Worm (Caenorhabditis elegans) whole organism, L1 larva: ENCODE results near the gene tbx-7.

ENCODE experiments used
- C16A3.4 ChIP-seq: fragments of 150-350 bp; optimal IDR thresholded peaks from 2 replicates; lab custom pipeline; 2014; ENCODE audit warnings: missing biosample characterization, missing genetic modification characterization
- ama-1 ChIP-seq: fragments of 150-350 bp; optimal IDR thresholded peaks from 2 replicates; lab custom pipeline; 2014
- blmp-1 ChIP-seq: fragments of 150-350 bp; optimal IDR thresholded peaks from 2 replicates; lab custom pipeline; 2014; ENCODE audit warnings: missing biosample characterization, missing genetic modification characterization
- ceh-63 ChIP-seq: fragments of 200-800 bp; sonication (Bioruptor generic); optimal IDR thresholded peaks from 2 replicates; lab custom pipeline; 2018; ENCODE audit warnings: mild to moderate bottlenecking, missing genetic modification characterization, missing compliant biosample characterization
- ceh-8 ChIP-seq: fragments of 200-800 bp; sonication (Bioruptor generic); optimal IDR thresholded peaks from 2 replicates; lab custom pipeline; 2018; ENCODE audit warnings: mild to moderate bottlenecking, missing genetic modification characterization, moderate library complexity, missing compliant biosample characterization
- ceh-88 ChIP-seq: fragments of 200-800 bp; sonication (Bioruptor generic); IDR thresholded peaks from 2 replicates; pipeline ENCODE4 v1.3.6; 2022; ENCODE audit warnings: missing genetic modification characterization, missing compliant biosample characterization
- ceh-90 ChIP-seq: sonication (generic microtip); optimal IDR thresholded peaks from 2 replicates; lab custom pipeline; 2016; ENCODE audit warnings: missing genetic modification characterization, missing compliant biosample characterization
- ces-1 ChIP-seq: fragments of 150-350 bp; optimal IDR thresholded peaks from 2 replicates; lab custom pipeline; 2014; ENCODE audit warnings: missing biosample characterization, missing genetic modification reagents, missing genetic modification characterization
- dpl-1 ChIP-seq, 3 experiments: fragments of 150-350 bp in 2 of 3; sonication (generic microtip) in 1 of 3; optimal IDR thresholded peaks; 2 replicates each; lab custom pipeline; 2014 to 2017; ENCODE audit warnings: missing biosample characterization in 3 of 3, missing genetic modification characterization in 3 of 3, missing genetic modification reagents in 3 of 3
- efl-1 ChIP-seq, 4 experiments: fragments of 150-350 bp; optimal IDR thresholded peaks in 3 of 4; peaks in 1 of 4; 1 replicate in 1 of 4; 2 replicates in 3 of 4; lab custom pipeline; 2014; ENCODE audit warnings: missing biosample characterization in 2 of 4, missing genetic modification characterization in 2 of 4, missing genetic modification reagents in 2 of 4
- efl-3 ChIP-seq: fragments of 200-800 bp; sonication (Bioruptor generic); optimal IDR thresholded peaks from 2 replicates; lab custom pipeline; 2018; ENCODE audit warnings: mild to moderate bottlenecking, missing genetic modification characterization, missing compliant biosample characterization
- egl-13 ChIP-seq: sonication (generic microtip); optimal IDR thresholded peaks from 2 replicates; lab custom pipeline; 2016; ENCODE audit warnings: missing genotype, missing genetic modification reagents, missing genetic modification characterization, missing compliant biosample characterization
- elt-3 ChIP-seq, 6 experiments: fragments of 150-350 bp in 1 of 6; sonication (generic microtip); optimal IDR thresholded peaks; 2 replicates each; lab custom pipeline; 2017 to 2018; ENCODE audit warnings: missing biosample characterization in 6 of 6, missing genetic modification characterization in 6 of 6, inconsistent platforms in 1 of 6
- fkh-10 ChIP-seq: sonication (generic microtip); optimal IDR thresholded peaks from 2 replicates; lab custom pipeline; 2017; ENCODE audit warnings: missing biosample characterization, missing genetic modification reagents, missing genetic modification characterization
- fkh-8 ChIP-seq: sonication (generic microtip); optimal IDR thresholded peaks from 2 replicates; lab custom pipeline; 2016; ENCODE audit warnings: mild to moderate bottlenecking, missing genetic modification characterization, missing compliant biosample characterization
- fos-1 ChIP-seq: fragments of 150-350 bp; optimal IDR thresholded peaks from 2 replicates; lab custom pipeline; 2014; ENCODE audit warnings: missing biosample characterization, missing genetic modification characterization
- isw-1 ChIP-seq: fragments of 200-800 bp; sonication (Bioruptor generic); IDR thresholded peaks from 2 replicates; pipeline ENCODE4 v1.3.6; 2022; ENCODE audit warnings: missing genetic modification characterization, missing compliant biosample characterization
- jun-1 ChIP-seq: fragments of 150-350 bp; optimal IDR thresholded peaks from 2 replicates; lab custom pipeline; 2014; ENCODE audit warnings: missing biosample characterization, missing genetic modification reagents, missing genetic modification characterization
- lin-13 ChIP-seq: fragments of 150-350 bp; optimal IDR thresholded peaks from 2 replicates; lab custom pipeline; 2014; ENCODE audit warnings: missing biosample characterization, missing genetic modification reagents, missing genetic modification characterization
- lin-14 ChIP-seq: fragments of 200-800 bp; sonication (Bioruptor generic); optimal IDR thresholded peaks from 2 replicates; lab custom pipeline; 2018; ENCODE audit warnings: mild to moderate bottlenecking, missing genetic modification characterization, moderate library complexity, missing compliant biosample characterization
- lin-15B ChIP-seq: fragments of 150-350 bp; sonication (generic microtip); optimal IDR thresholded peaks from 3 replicates; lab custom pipeline; 2014; ENCODE audit warnings: missing biosample characterization, missing genetic modification characterization
- lsy-2 ChIP-seq, 2 experiments: fragments of 150-350 bp; optimal IDR thresholded peaks; 2 replicates each; lab custom pipeline; 2014; ENCODE audit warnings: missing biosample characterization in 2 of 2, missing genetic modification characterization in 2 of 2
- mdl-1 ChIP-seq, 2 experiments: fragments of 150-350 bp; optimal IDR thresholded peaks; 2 replicates each; lab custom pipeline; 2014 to 2017; ENCODE audit warnings: missing biosample characterization in 2 of 2, missing genetic modification characterization in 2 of 2, inconsistent platforms in 1 of 2
- mep-1 ChIP-seq: fragments of 150-350 bp; optimal IDR thresholded peaks from 2 replicates; lab custom pipeline; 2014; ENCODE audit warnings: missing biosample characterization, missing genetic modification characterization
- nhr-11 ChIP-seq: fragments of 150-350 bp; optimal IDR thresholded peaks from 2 replicates; lab custom pipeline; 2014; ENCODE audit warnings: missing biosample characterization, missing genetic modification characterization
- nhr-19 ChIP-seq: fragments of 200-800 bp; sonication (Bioruptor generic); conservative IDR thresholded peaks from 2 replicates; pipeline ENCODE4 v1.3.6; 2022; ENCODE audit warnings: missing genetic modification characterization, missing compliant biosample characterization
- nhr-20 ChIP-seq: sonication (generic microtip); optimal IDR thresholded peaks from 2 replicates; lab custom pipeline; 2016; ENCODE audit warnings: mild to moderate bottlenecking, missing genetic modification characterization, missing compliant biosample characterization
- nhr-28 ChIP-seq: fragments of 150-350 bp; optimal IDR thresholded peaks from 2 replicates; lab custom pipeline; 2014; ENCODE audit warnings: missing biosample characterization, missing genetic modification characterization
- nhr-71 ChIP-seq: sonication (generic microtip); optimal IDR thresholded peaks from 2 replicates; lab custom pipeline; 2016; ENCODE audit warnings: mild to moderate bottlenecking, missing genetic modification characterization, moderate library complexity, missing compliant biosample characterization
- nhr-84 ChIP-seq: sonication (generic microtip); optimal IDR thresholded peaks from 2 replicates; lab custom pipeline; 2017; ENCODE audit warnings: missing biosample characterization, missing genetic modification characterization
- pag-3 ChIP-seq: sonication (generic microtip); optimal IDR thresholded peaks from 2 replicates; lab custom pipeline; 2017; ENCODE audit warnings: missing genetic modification characterization, mild to moderate bottlenecking, missing compliant biosample characterization, antibody characterized with exemption, borderline replicate concordance; ENCODE audit not compliant: insufficient read depth
- pax-3 ChIP-seq: fragments of 200-800 bp; sonication (Bioruptor generic); optimal IDR thresholded peaks from 2 replicates; lab custom pipeline; 2018; ENCODE audit warnings: mild to moderate bottlenecking, missing genetic modification characterization, moderate library complexity, missing compliant biosample characterization
- skn-1 ChIP-seq: fragments of 150-350 bp; optimal IDR thresholded peaks from 2 replicates; lab custom pipeline; 2014; ENCODE audit warnings: missing biosample characterization, missing genetic modification characterization
- snu-23 ChIP-seq: sonication (generic microtip); optimal IDR thresholded peaks from 2 replicates; lab custom pipeline; 2016; ENCODE audit warnings: missing genetic modification characterization, missing compliant biosample characterization
- sox-4 ChIP-seq: sonication (generic microtip); optimal IDR thresholded peaks from 2 replicates; lab custom pipeline; 2016; ENCODE audit warnings: missing genetic modification characterization, missing compliant biosample characterization
- swsn-7 ChIP-seq: sonication (generic microtip); optimal IDR thresholded peaks from 2 replicates; lab custom pipeline; 2016; ENCODE audit warnings: missing genetic modification characterization, missing compliant biosample characterization
- unc-62 ChIP-seq: fragments of 150-350 bp; optimal IDR thresholded peaks from 2 replicates; lab custom pipeline; 2014; ENCODE audit warnings: missing biosample characterization, missing genetic modification reagents, missing genetic modification characterization
- xbp-1 ChIP-seq: sonication (generic microtip); optimal IDR thresholded peaks from 2 replicates; lab custom pipeline; 2016; ENCODE audit warnings: missing genetic modification characterization, missing compliant biosample characterization
- zip-4 ChIP-seq: fragments of 200-800 bp; sonication (Bioruptor generic); optimal IDR thresholded peaks from 2 replicates; lab custom pipeline; 2018; ENCODE audit warnings: mild to moderate bottlenecking, missing genetic modification characterization, moderate library complexity, missing compliant biosample characterization
- ztf-4 ChIP-seq: fragments of 150-350 bp; optimal IDR thresholded peaks from 2 replicates; lab custom pipeline; 2014; ENCODE audit warnings: missing biosample characterization, missing genetic modification characterization

The tbx-7 gene

DNA sequence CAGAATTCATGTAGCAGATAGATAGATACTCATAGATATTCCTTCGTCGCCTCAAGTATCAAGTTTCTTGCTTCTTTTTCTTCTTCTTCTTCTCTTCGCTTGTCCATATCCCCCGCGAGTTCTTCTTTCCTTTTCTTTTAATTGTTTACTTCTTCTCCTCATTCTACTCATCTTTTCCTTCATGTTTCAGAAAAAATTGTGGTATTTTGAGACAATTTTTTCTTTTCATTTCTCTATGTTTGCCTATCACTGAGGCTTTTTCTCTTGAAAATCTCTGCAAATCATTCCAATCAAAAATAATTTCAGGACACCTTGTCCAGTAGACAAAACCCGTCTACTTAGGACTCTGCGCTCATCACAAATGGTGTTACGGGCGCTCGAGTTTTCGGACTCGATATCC is 35.4 kb downstream of the tbx-7 start, which contains the start of gene T04C9.1:
Gene T04C9.1 (plus strand): TSS at position 301 of the 400 bp plus-strand sequence.
- TF ChIP-seq pag-3 (tag; lab: Kevin White, UChicago): no peak
- TF ChIP-seq ama-1 (lab: Kevin White, UChicago): no peak
- no peak for TF ChIP-seq egl-13 (tag; lab: Kevin White, UChicago)
- no peak for TF ChIP-seq nhr-84 (tag; lab: Kevin White, UChicago)
- no peak for TF ChIP-seq nhr-19
- TF ChIP-seq unc-62 (GFP tag; lab: Kevin White, UChicago): no peak
- TF ChIP-seq, all 84 proteins: peak for 0

DNA sequence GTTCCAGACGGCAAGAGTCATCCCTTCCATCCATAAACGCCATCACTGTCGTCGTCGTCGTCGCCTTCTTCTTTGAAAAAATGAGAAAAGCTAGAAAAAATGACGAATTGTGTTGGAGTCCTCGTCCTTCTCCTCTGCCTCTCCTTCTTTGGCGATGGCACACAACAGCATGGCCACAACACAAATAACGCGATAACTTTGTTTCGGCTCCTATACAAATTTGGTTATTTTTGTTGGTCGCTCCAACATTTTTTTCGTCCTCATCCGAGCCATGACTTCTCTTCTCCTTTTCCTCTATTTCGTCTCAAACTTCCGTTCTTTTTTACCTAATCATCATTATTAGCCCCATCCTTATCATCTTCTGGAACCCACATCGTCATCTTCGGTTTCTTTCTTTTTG is 36.3 kb downstream of the tbx-7 start:
- TF ChIP-seq C16A3.4 (tag; lab: Kevin White, UChicago) (no peak), fkh-10 (GFP tag; lab: Kevin White, UChicago) (peak; percentile 79), lin-14 (GFP tag; lab: Kevin White, UChicago) (peak; percentile 66), ces-1 (GFP tag; lab: Kevin White, UChicago) (peak; percentile 53), lsy-2 (tag; optimal IDR thresholded peaks at IDR 0.05; lab: Kevin White, UChicago) (peak in 1 of 2 experiments; percentile 17)

- peak; percentile 55 for TF ChIP-seq lin-14 (GFP tag; lab: Kevin White, UChicago)
- peak; percentile 37 for TF ChIP-seq fkh-10 (GFP tag; lab: Kevin White, UChicago)
- TF ChIP-seq lsy-2 (tag; optimal IDR thresholded peaks at IDR 0.05; lab: Kevin White, UChicago): peak in 1 of 2 experiments; percentile 7
- TF ChIP-seq lin-13 (GFP tag; lab: Kevin White, UChicago): no peak
Observed at ce11 chrIII:5991142-5991930, 37.0 kb downstream of the tbx-7 start, which contains the start of gene T04C9.2. Gene T04C9.2, plus strand, starts transcription at chrIII:5991880.

ce11 chrIII:5990090-5990489 is 38.2 kb downstream of the tbx-7 start:
- TF ChIP-seq skn-1 (tag; lab: Kevin White, UChicago) (peak; percentile 8), efl-3 (no peak), ceh-88 (GFP tag; lab: Robert Waterston, UW) (no peak), efl-1 (optimal IDR thresholded peaks at IDR 0.05; lab: Kevin White, UChicago) (no peak), efl-1 (GFP tag; optimal IDR thresholded peaks at IDR 0.05 in 1 of 2; lab: Kevin White, UChicago) (peak in 1 of 2 experiments; percentile 57), nhr-11 (tag; lab: Kevin White, UChicago) (no peak), elt-3 (tag; optimal IDR thresholded peaks at IDR 0.05; lab: Kevin White, UChicago) (no peak), nhr-71 (tag; lab: Kevin White, UChicago) (peak; percentile 3), lin-14 (GFP tag; lab: Kevin White, UChicago) (peak; percentile 57), mdl-1 (tag; optimal IDR thresholded peaks at IDR 0.05; lab: Kevin White, UChicago) (no peak)

DNA sequence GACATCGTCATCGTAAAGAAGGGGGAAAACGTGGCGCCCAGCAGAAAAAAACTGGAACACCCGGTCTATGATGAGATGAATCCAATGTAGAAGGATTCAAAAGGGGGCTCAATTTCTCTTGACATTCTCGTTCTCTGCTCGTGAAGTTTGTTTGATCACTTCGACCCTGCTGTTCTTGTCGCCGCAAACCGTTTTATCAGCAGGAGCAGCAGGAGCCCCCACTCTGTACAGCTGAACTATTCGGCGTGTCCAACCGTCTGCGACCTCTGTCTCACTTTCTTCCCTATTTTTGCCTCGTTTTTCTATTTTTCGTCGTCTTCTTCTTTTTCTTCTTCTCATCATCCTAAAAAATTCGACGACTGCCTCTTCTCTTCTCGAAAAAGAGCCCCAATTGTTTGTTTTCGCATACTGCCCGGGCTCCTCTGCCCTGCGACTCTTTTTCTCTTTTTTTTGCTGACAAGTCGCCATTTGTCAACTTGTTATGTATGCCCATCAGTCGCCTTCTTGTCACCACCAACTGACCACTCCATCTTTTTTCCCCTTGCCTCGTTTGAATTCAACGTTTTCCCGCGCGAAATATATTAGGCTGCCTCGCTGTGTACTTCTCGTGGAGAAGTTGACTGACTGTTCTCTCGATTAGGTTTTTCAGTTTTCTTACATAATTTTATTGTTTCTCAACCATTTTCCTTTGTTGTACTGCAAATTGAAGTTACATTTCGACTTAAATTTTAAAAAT is 39.2 kb downstream of the tbx-7 start:
- TF ChIP-seq ceh-8 (GFP tag; lab: Kevin White, UChicago): no peak
- TF ChIP-seq nhr-71 (tag; lab: Kevin White, UChicago): peak; percentile 39
- TF ChIP-seq lin-15B (tag; lab: Kevin White, UChicago): no peak
- no peak for TF ChIP-seq sox-4 (tag; lab: Kevin White, UChicago)
- TF ChIP-seq lsy-2 (tag; optimal IDR thresholded peaks at IDR 0.05; lab: Kevin White, UChicago): peak in 1 of 2 experiments; percentile 40
- no peak for TF ChIP-seq nhr-28 (tag; lab: Kevin White, UChicago)
- peak; percentile 14 for TF ChIP-seq swsn-7 (tag; lab: Kevin White, UChicago)
- TF ChIP-seq xbp-1 (tag; lab: Kevin White, UChicago): peak; percentile 11
- peak; percentile 23 for TF ChIP-seq snu-23 (GFP tag; lab: Kevin White, UChicago)
- no peak for TF ChIP-seq fkh-8 (tag; lab: Kevin White, UChicago)
- TF ChIP-seq ceh-63 (GFP tag; lab: Kevin White, UChicago): no peak
- peak; percentile 39 for TF ChIP-seq blmp-1
- peak; percentile 71 to 82 (median 75) for TF ChIP-seq dpl-1 (GFP tag; optimal IDR thresholded peaks at IDR 0.05; lab: Kevin White, UChicago)
- peak; percentile 35 for TF ChIP-seq nhr-20
- no peak for TF ChIP-seq pax-3 (tag; lab: Kevin White, UChicago)
- no peak for TF ChIP-seq zip-4
- peak; percentile 45 for TF ChIP-seq mep-1 (tag; lab: Kevin White, UChicago)
- TF ChIP-seq pag-3 (tag; lab: Kevin White, UChicago): no peak
- TF ChIP-seq fos-1: no peak
- TF ChIP-seq jun-1 (tag; lab: Kevin White, UChicago): no peak
- no peak for TF ChIP-seq ceh-90 (tag; lab: Kevin White, UChicago)
- TF ChIP-seq isw-1 (GFP tag; lab: Robert Waterston, UW): no peak
- no peak for TF ChIP-seq ztf-4 (tag; lab: Kevin White, UChicago)
